Worm (Caenorhabditis elegans) whole organism, L1 larva: ENCODE measurements around the gene mrps-18B.

ENCODE experiments used
- C04F5.9 ChIP-seq: sonication (generic microtip); optimal IDR thresholded peaks from 2 replicates; lab custom pipeline; 2016; ENCODE audit warnings: missing genetic modification characterization, missing compliant biosample characterization
- ama-1 ChIP-seq: fragments of 150-350 bp; optimal IDR thresholded peaks from 2 replicates; lab custom pipeline; 2014
- fos-1 ChIP-seq: fragments of 150-350 bp; optimal IDR thresholded peaks from 2 replicates; lab custom pipeline; 2014; ENCODE audit warnings: missing biosample characterization, missing genetic modification characterization
- hlh-17 ChIP-seq: fragments of 200-800 bp; sonication (Bioruptor generic); optimal IDR thresholded peaks from 2 replicates; lab custom pipeline; 2018; ENCODE audit warnings: missing genetic modification characterization, mild to moderate bottlenecking, missing compliant biosample characterization, moderate library complexity, borderline replicate concordance
- nhr-12 ChIP-seq: sonication (generic microtip); optimal IDR thresholded peaks from 2 replicates; lab custom pipeline; 2017; ENCODE audit warnings: missing biosample characterization, missing genetic modification characterization
- skn-1 ChIP-seq: fragments of 150-350 bp; optimal IDR thresholded peaks from 2 replicates; lab custom pipeline; 2014; ENCODE audit warnings: missing biosample characterization, missing genetic modification characterization
- snpc-4 ChIP-seq: fragments of 150-350 bp; optimal IDR thresholded peaks from 2 replicates; lab custom pipeline; 2014; ENCODE audit warnings: missing biosample characterization, missing genetic modification characterization
- unc-130 ChIP-seq: fragments of 150-350 bp; optimal IDR thresholded peaks from 2 replicates; lab custom pipeline; 2017; ENCODE audit warnings: missing biosample characterization, missing genetic modification characterization, inconsistent platforms

DNA sequence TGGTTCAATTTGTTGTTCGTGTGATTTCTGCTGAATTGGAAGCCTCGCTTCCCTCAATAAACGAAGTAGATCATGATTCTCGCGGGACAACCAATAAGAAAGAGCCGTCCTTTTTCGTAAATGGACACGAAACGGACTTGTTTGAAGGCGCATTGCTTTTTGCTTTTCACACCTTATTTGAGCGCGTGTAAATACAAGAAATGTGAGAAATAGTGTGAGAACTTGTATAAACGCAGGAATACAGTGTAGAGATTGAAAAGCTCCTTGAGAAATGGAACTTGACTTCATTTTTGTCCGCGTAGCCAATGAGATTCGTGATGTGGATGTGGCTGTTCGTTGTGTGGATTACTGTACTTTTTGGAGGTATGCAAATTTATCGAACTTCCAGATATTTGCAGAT lies 4.9 kb upstream of the mrps-18B start, which contains the start of gene cht-2:
- TF ChIP-seq snpc-4 (tag; lab: Kevin White, UChicago) (no peak), C04F5.9 (tag; lab: Kevin White, UChicago) (no peak), unc-130 (tag; lab: Kevin White, UChicago) (no peak), fos-1 (tag; lab: Kevin White, UChicago) (no peak), skn-1 (tag; lab: Kevin White, UChicago) (no peak), hlh-17 (no peak), ama-1 (no peak), nhr-12 (tag; lab: Kevin White, UChicago) (no peak)
